Worm (Caenorhabditis elegans): Measurements from ENCODE around the gene ZK418.10.

Gene ZK418.10

ce11 chrIII:7087691-7088323 lies 2.7 kb downstream of the ZK418.10 start, which contains the start of gene fubl-2 (continued):
- TF ChIP-seq unc-130 (GFP tag; optimal IDR thresholded peaks at IDR 0.05) (peak; percentile 49), nfya-1 (tag; optimal IDR thresholded peaks at IDR 0.05; ENCODE audit: borderline replicate concordance, insufficient read depth) (no peak), ztf-22 (GFP tag; optimal IDR thresholded peaks at IDR 0.05) (no peak), nfyb-1 (GFP tag; IDR thresholded peaks at IDR 0.05) (no peak), lin-35 (GFP tag; optimal IDR thresholded peaks at IDR 0.05) (no peak), ztf-25 (GFP tag; IDR thresholded peaks at IDR 0.05) (no peak), ceh-91 (GFP tag; IDR thresholded peaks at IDR 0.05) (peak; percentile 26; the same call in 1 of the 2 replicates), F37B4.10 (GFP tag; IDR thresholded peaks at IDR 0.05) (no peak), attf-3 (GFP tag; conservative IDR thresholded peaks at IDR 0.05) (0 out of 2 replicates have a peak, but pooled peaks have one; percentile 38), mel-28 (tag; optimal IDR thresholded peaks at IDR 0.05; ENCODE audit: borderline replicate concordance) (no peak), ZK185.1 (tag; optimal IDR thresholded peaks at IDR 0.05; ENCODE audit: poor library complexity, severe bottlenecking) (peak; percentile 62), K11D2.4 (GFP tag; IDR thresholded peaks at IDR 0.05) (no peak; the same call in 1 of the 2 replicates), Y79H2A.3 (GFP tag; conservative IDR thresholded peaks at IDR 0.05) (no peak), F55B11.4 (tag; optimal IDR thresholded peaks at IDR 0.05; ENCODE audit: borderline replicate concordance, insufficient read depth) (no peak), nhr-179 (tag; optimal IDR thresholded peaks at IDR 0.05) (no peak), mxl-1 (tag; optimal IDR thresholded peaks at IDR 0.05) (no peak), C17E4.6 (GFP tag; IDR thresholded peaks at IDR 0.05) (no peak), ekl-4 (GFP tag; IDR thresholded peaks at IDR 0.05) (no peak), snpc-1.3 (tag; optimal IDR thresholded peaks at IDR 0.05; ENCODE audit: insufficient read depth) (no peak), F49E8.2 (tag; optimal IDR thresholded peaks at IDR 0.05; ENCODE audit: insufficient read depth) (no peak), lsl-1 (GFP tag; optimal IDR thresholded peaks at IDR 0.05) (peak; percentile 39), F52B5.7 (tag; optimal IDR thresholded peaks at IDR 0.05) (no peak), sdz-38 (tag; optimal IDR thresholded peaks at IDR 0.05) (no peak), ceh-40 (GFP tag; IDR thresholded peaks at IDR 0.05) (no peak), F33H1.4 (GFP tag; IDR thresholded peaks at IDR 0.05) (peak; percentile 60), repo-1 (tag; optimal IDR thresholded peaks at IDR 0.05) (no peak), snpc-1.1 (tag; optimal IDR thresholded peaks at IDR 0.05; ENCODE audit: insufficient read depth) (peak; percentile 28), mcd-1 (GFP tag; IDR thresholded peaks at IDR 0.05) (no peak), egl-44 (GFP tag; IDR thresholded peaks at IDR 0.05) (no peak), nhr-90 (tag; optimal IDR thresholded peaks at IDR 0.05) (no peak), ztf-18 (tag; optimal IDR thresholded peaks at IDR 0.05) (no peak), B0035.1 (tag; optimal IDR thresholded peaks at IDR 0.05) (no peak), attf-5 (GFP tag; optimal IDR thresholded peaks at IDR 0.05) (peak; percentile 4), ztf-6 (GFP tag; IDR thresholded peaks at IDR 0.05) (no peak), ceh-79 (tag; optimal IDR thresholded peaks at IDR 0.05) (no peak), K12H6.12 (tag; optimal IDR thresholded peaks at IDR 0.05) (no peak), tbp1 (GFP tag; optimal IDR thresholded peaks at IDR 0.05) (no peak), attf-6 (GFP tag; IDR thresholded peaks at IDR 0.05) (no peak), ama-1 (optimal IDR thresholded peaks at IDR 0.05) (no peak), ama-1 (GFP tag; optimal IDR thresholded peaks at IDR 0.05) (no peak), sptf-2 (GFP tag; optimal IDR thresholded peaks at IDR 0.05) (no peak), F22D6.2 (tag; optimal IDR thresholded peaks at IDR 0.05) (no peak), madf-10 (tag; optimal IDR thresholded peaks at IDR 0.05) (peak; percentile 29), bed-2 (GFP tag; IDR thresholded peaks at IDR 0.05) (no peak), aptf-3 (GFP tag; IDR thresholded peaks at IDR 0.05) (no peak), F23B12.7 (tag; optimal IDR thresholded peaks at IDR 0.05; ENCODE audit: insufficient read depth) (peak; percentile 27), hmg-20 (GFP tag; IDR thresholded peaks at IDR 0.05) (no peak), ztf-28 (GFP tag; IDR thresholded peaks at IDR 0.05) (no peak)
